Fruit fly (Drosophila melanogaster) whole organism, prepupa: Measurements from ENCODE around the gene fd96Ca.

Experiments used
- CG10631 ChIP-seq: fragments of 200-800 bp; sonication (Bioruptor generic); optimal IDR thresholded peaks from 2 replicates; lab custom pipeline; 2016; ENCODE audit warnings: missing biosample characterization, missing genetic modification characterization
- CG11294 ChIP-seq: fragments of 200-800 bp; sonication (Bioruptor generic); IDR thresholded peaks from 2 replicates; pipeline ENCODE4 v1.3.6; 2022; ENCODE audit warnings: missing biosample characterization, missing genetic modification characterization
- CG15336 ChIP-seq: fragments of 200-800 bp; sonication (Bioruptor generic); IDR thresholded peaks from 2 replicates; pipeline ENCODE4 v1.3.6; 2022; ENCODE audit warnings: missing biosample characterization, missing genetic modification characterization
- CG16779 ChIP-seq: fragments of 200-800 bp; sonication (Bioruptor generic); optimal IDR thresholded peaks from 3 replicates; lab custom pipeline; 2017; ENCODE audit warnings: missing biosample characterization, mild to moderate bottlenecking, missing genetic modification characterization
- CG3032 ChIP-seq: fragments of 200-800 bp; optimal IDR thresholded peaks from 2 replicates; lab custom pipeline; 2019; ENCODE audit warnings: missing biosample characterization, mild to moderate bottlenecking, missing genetic modification characterization, moderate library complexity
- CG31627 ChIP-seq: fragments of 200-800 bp; sonication (Bioruptor generic); optimal IDR thresholded peaks from 3 replicates; lab custom pipeline; 2016; ENCODE audit warnings: missing biosample characterization, missing genetic modification characterization
- CG3919 ChIP-seq: fragments of 200-800 bp; sonication (Bioruptor generic); optimal IDR thresholded peaks from 3 replicates; lab custom pipeline; 2016; ENCODE audit warnings: missing biosample characterization, missing genetic modification characterization
- CG6163 ChIP-seq: fragments of 200-800 bp; sonication (Bioruptor generic); IDR thresholded peaks from 3 replicates; pipeline ENCODE4 v1.3.6; 2022; ENCODE audit warnings: missing biosample characterization, missing genetic modification characterization
- CG6276 ChIP-seq: fragments of 200-800 bp; sonication (Bioruptor generic); optimal IDR thresholded peaks from 2 replicates; lab custom pipeline; 2017; ENCODE audit warnings: missing biosample characterization, mild to moderate bottlenecking, missing genetic modification characterization
- CG6792 ChIP-seq: fragments of 200-800 bp; sonication (Bioruptor generic); optimal IDR thresholded peaks from 3 replicates; lab custom pipeline; 2016; ENCODE audit warnings: missing biosample characterization, missing genetic modification characterization
- CG6808 ChIP-seq: fragments of 200-800 bp; sonication (Bioruptor generic); optimal IDR thresholded peaks from 3 replicates; lab custom pipeline; 2017; ENCODE audit warnings: missing biosample characterization, missing genetic modification characterization, mild to moderate bottlenecking, moderate library complexity, missing genetic modification reagents
- CG6854 ChIP-seq: fragments of 200-800 bp; sonication (Bioruptor generic); optimal IDR thresholded peaks from 2 replicates; lab custom pipeline; 2017; ENCODE audit warnings: missing biosample characterization, mild to moderate bottlenecking, missing genetic modification characterization
- CG8119 ChIP-seq: fragments of 200-800 bp; sonication (Bioruptor generic); IDR thresholded peaks from 3 replicates; pipeline ENCODE4 v1.3.6; 2022; ENCODE audit warnings: missing biosample characterization, missing genetic modification characterization
- Eip75B ChIP-seq: fragments of 200-800 bp; sonication (Bioruptor generic); optimal IDR thresholded peaks from 3 replicates; lab custom pipeline; 2016; ENCODE audit warnings: missing biosample characterization, missing genetic modification characterization
- Eip78C ChIP-seq: fragments of 200-800 bp; sonication (Bioruptor generic); peaks from one replicate; lab custom pipeline; 2016; ENCODE audit warnings: missing biosample characterization, missing genetic modification characterization
- Eip93F ChIP-seq: fragments of 200-800 bp; sonication (Bioruptor generic); optimal IDR thresholded peaks from 2 replicates; lab custom pipeline; 2016; ENCODE audit warnings: missing biosample characterization, mild to moderate bottlenecking, missing genetic modification characterization
- Ets21C ChIP-seq: fragments of 200-800 bp; sonication (Bioruptor generic); optimal IDR thresholded peaks from 3 replicates; lab custom pipeline; 2016; ENCODE audit warnings: missing biosample characterization, missing genetic modification characterization
- Hr4 ChIP-seq: fragments of 200-800 bp; sonication (Bioruptor generic); optimal IDR thresholded peaks from 3 replicates; lab custom pipeline; 2016; ENCODE audit warnings: missing biosample characterization, missing genetic modification characterization
- Lpt ChIP-seq: fragments of 200-800 bp; sonication (Bioruptor generic); optimal IDR thresholded peaks from 3 replicates; lab custom pipeline; 2016; ENCODE audit warnings: missing biosample characterization, missing genetic modification characterization
- Met ChIP-seq: fragments of 200-800 bp; sonication (Bioruptor generic); optimal IDR thresholded peaks from 3 replicates; lab custom pipeline; 2016; ENCODE audit warnings: missing biosample characterization, missing genetic modification characterization
- OdsH ChIP-seq: fragments of 200-800 bp; sonication (Bioruptor generic); optimal IDR thresholded peaks from 3 replicates; lab custom pipeline; 2016; ENCODE audit warnings: missing biosample characterization, missing genetic modification characterization
- Sox102F ChIP-seq: fragments of 200-800 bp; sonication (Bioruptor generic); optimal IDR thresholded peaks from 2 replicates; lab custom pipeline; 2016; ENCODE audit warnings: missing biosample characterization, mild to moderate bottlenecking, missing genetic modification characterization
- Sox14 ChIP-seq: fragments of 200-800 bp; sonication (Bioruptor generic); optimal IDR thresholded peaks from 3 replicates; lab custom pipeline; 2016; ENCODE audit warnings: missing biosample characterization, missing genetic modification characterization
- Sox15 ChIP-seq: fragments of 200-800 bp; sonication (Bioruptor generic); optimal IDR thresholded peaks from 3 replicates; lab custom pipeline; 2016; ENCODE audit warnings: missing biosample characterization, missing genetic modification characterization
- achi ChIP-seq: fragments of 200-800 bp; sonication (Bioruptor generic); optimal IDR thresholded peaks from 3 replicates; lab custom pipeline; 2016; ENCODE audit warnings: missing biosample characterization, missing genetic modification characterization
- acj6 ChIP-seq: fragments of 200-800 bp; sonication (Bioruptor generic); optimal IDR thresholded peaks from 3 replicates; lab custom pipeline; 2016; ENCODE audit warnings: missing biosample characterization, missing genetic modification characterization
- cyc ChIP-seq: fragments of 200-800 bp; sonication (Bioruptor generic); optimal IDR thresholded peaks from 3 replicates; lab custom pipeline; 2016; ENCODE audit warnings: missing biosample characterization, missing genetic modification characterization
- dac ChIP-seq: fragments of 200-800 bp; sonication (Bioruptor generic); optimal IDR thresholded peaks from 2 replicates; lab custom pipeline; 2017; ENCODE audit warnings: missing biosample characterization, mild to moderate bottlenecking, missing genetic modification characterization
- eg ChIP-seq: fragments of 200-800 bp; sonication (Bioruptor generic); IDR thresholded peaks from 3 replicates; pipeline ENCODE4 v1.3.6; 2022; ENCODE audit warnings: missing biosample characterization, missing genetic modification characterization
- esn ChIP-seq: fragments of 200-800 bp; sonication (Bioruptor generic); optimal IDR thresholded peaks from 2 replicates; lab custom pipeline; 2016; ENCODE audit warnings: missing biosample characterization, mild to moderate bottlenecking, missing genetic modification characterization, moderate library complexity
- fkh ChIP-seq: fragments of 200-800 bp; sonication (Bioruptor generic); optimal IDR thresholded peaks from 3 replicates; lab custom pipeline; 2017; ENCODE audit warnings: missing biosample characterization, mild to moderate bottlenecking, missing genetic modification characterization, moderate library complexity
- lz ChIP-seq: fragments of 200-800 bp; sonication (Bioruptor generic); optimal IDR thresholded peaks from 3 replicates; lab custom pipeline; 2016; ENCODE audit warnings: missing biosample characterization, missing genetic modification characterization
- net ChIP-seq: fragments of 200-800 bp; sonication (Bioruptor generic); optimal IDR thresholded peaks from 3 replicates; lab custom pipeline; 2016; ENCODE audit warnings: missing biosample characterization, missing genetic modification characterization
- pdm3 ChIP-seq: fragments of 200-800 bp; sonication (Bioruptor generic); optimal IDR thresholded peaks from 3 replicates; lab custom pipeline; 2016; ENCODE audit warnings: missing biosample characterization, missing genetic modification characterization
- salr ChIP-seq, 2 experiments: fragments of 200-800 bp; sonication (Bioruptor generic); optimal IDR thresholded peaks; 3 replicates each; lab custom pipeline; 2016 to 2018; ENCODE audit warnings: missing biosample characterization in 2 of 2, missing genetic modification characterization in 2 of 2, mild to moderate bottlenecking in 1 of 2
- spab ChIP-seq: fragments of 200-800 bp; sonication (Bioruptor generic); optimal IDR thresholded peaks from 2 replicates; lab custom pipeline; 2017; ENCODE audit warnings: missing biosample characterization, mild to moderate bottlenecking, missing genetic modification characterization, missing genetic modification reagents
- ss ChIP-seq, 2 experiments: fragments of 200-800 bp; sonication (Bioruptor generic); optimal IDR thresholded peaks; 2 replicates in 1 of 2; 3 replicates in 1 of 2; lab custom pipeline; 2017 to 2018; ENCODE audit warnings: mild to moderate bottlenecking in 2 of 2, missing biosample characterization in 2 of 2, missing genetic modification characterization in 2 of 2, moderate library complexity in 1 of 2
- svp ChIP-seq: fragments of 200-800 bp; sonication (Bioruptor generic); peaks from one replicate; lab custom pipeline; 2016; ENCODE audit warnings: missing biosample characterization, missing genetic modification characterization
- topi ChIP-seq: fragments of 200-800 bp; sonication (Bioruptor generic); optimal IDR thresholded peaks from 3 replicates; lab custom pipeline; 2016; ENCODE audit warnings: missing biosample characterization, missing genetic modification characterization
- vri ChIP-seq: fragments of 200-800 bp; sonication (Bioruptor generic); optimal IDR thresholded peaks from 3 replicates; lab custom pipeline; 2016; ENCODE audit warnings: missing biosample characterization, mild to moderate bottlenecking, missing genetic modification characterization

The fd96Ca gene

dm6 chr3R:25050649-25051048 is 31.8 kb upstream of the fd96Ca start:
- TF ChIP-seq fkh (GFP tag; lab: Kevin White, UChicago) (peak; percentile 0), esn (GFP tag; lab: Kevin White, UChicago) (no peak)

- TF ChIP-seq CG11294 (GFP tag; lab: Robert Waterston, UW) (peak; percentile 7; the same call in 1 of the 2 replicates), Sox14 (peak; percentile 31), CG6276 (GFP tag; lab: Kevin White, UChicago) (peak; percentile 68), Ets21C (GFP tag; lab: Kevin White, UChicago) (no peak), Hr4 (GFP tag; lab: Kevin White, UChicago) (peak; percentile 81), CG6163 (GFP tag; lab: Robert Waterston, UW) (peak; percentile 68; the same call in 2 of the 3 replicates), Met (GFP tag; lab: Kevin White, UChicago) (no peak), CG16779 (tag; lab: Kevin White, UChicago) (peak; percentile 25), Eip78C (peak; percentile 81), salr (GFP tag; optimal IDR thresholded peaks at IDR 0.05; lab: Kevin White, UChicago) (peak in 1 of 2 experiments; percentile 39), CG3032 (tag; lab: Kevin White, UChicago) (no peak), CG10631 (GFP tag; lab: Kevin White, UChicago) (peak; percentile 24), vri (peak; percentile 66), achi (GFP tag; lab: Kevin White, UChicago) (peak; percentile 30), CG15336 (peak; percentile 86), acj6 (GFP tag; lab: Kevin White, UChicago) (peak; percentile 17), dac (GFP tag; lab: Kevin White, UChicago) (peak; percentile 4), pdm3 (GFP tag; lab: Kevin White, UChicago) (peak; percentile 52), OdsH (GFP tag; lab: Kevin White, UChicago) (peak; percentile 48), lz (GFP tag; lab: Kevin White, UChicago) (no peak), CG8119 (GFP tag; lab: Robert Waterston, UW) (peak; percentile 78; the same call in 2 of the 3 replicates), CG6854 (GFP tag; lab: Kevin White, UChicago) (no peak), Lpt (peak; percentile 64)
Observed at dm6 chr3R:25051441-25052097, 30.9 kb upstream of the fd96Ca start.

dm6 chr3R:25054451-25055188 is 27.9 kb upstream of the fd96Ca start, which contains the start of gene CG31109:
Gene CG31109 (minus strand): TSS chr3R:25054653.
- TF ChIP-seq eg (GFP tag; lab: Robert Waterston, UW) (no peak), Eip78C (peak; percentile 59), Hr4 (GFP tag; lab: Kevin White, UChicago) (peak; percentile 8), fkh (GFP tag; lab: Kevin White, UChicago) (peak; percentile 85), esn (GFP tag; lab: Kevin White, UChicago) (peak; percentile 32), Eip93F (GFP tag; lab: Kevin White, UChicago) (peak; percentile 18), CG8119 (GFP tag; lab: Robert Waterston, UW) (no peak), CG11294 (GFP tag; lab: Robert Waterston, UW) (no peak), cyc (GFP tag; lab: Kevin White, UChicago) (no peak), lz (GFP tag; lab: Kevin White, UChicago) (peak; percentile 12), CG31627 (GFP tag; lab: Kevin White, UChicago) (peak; percentile 12), CG6163 (GFP tag; lab: Robert Waterston, UW) (no peak)

dm6 chr3R:25056016-25056415 is 26.5 kb upstream of the fd96Ca start, which contains the start of the genes CG31111 and stac:
Gene CG31111 (minus strand): TSS chr3R:25056177.
Gene stac (plus strand): TSS chr3R:25056286.
- TF ChIP-seq Eip93F (GFP tag; lab: Kevin White, UChicago) (peak; percentile 18), CG16779 (tag; lab: Kevin White, UChicago) (no peak), Eip75B (no peak), svp (GFP tag; lab: Kevin White, UChicago) (no peak), topi (no peak), spab (GFP tag; lab: Kevin White, UChicago) (no peak), CG3919 (GFP tag; lab: Kevin White, UChicago) (no peak), Sox14 (no peak), net (no peak), CG6792 (GFP tag; lab: Kevin White, UChicago) (no peak), fkh (GFP tag; lab: Kevin White, UChicago) (peak; percentile 82), ss (GFP tag; optimal IDR thresholded peaks at IDR 0.05; lab: Kevin White, UChicago) (no peak), Sox102F (GFP tag; lab: Kevin White, UChicago) (no peak), pdm3 (GFP tag; lab: Kevin White, UChicago) (no peak), CG6808 (GFP tag; lab: Kevin White, UChicago) (no peak), Sox15 (no peak), eg (GFP tag; lab: Robert Waterston, UW) (no peak)
